Fruit fly (Drosophila melanogaster): ENCODE data around the gene CG9259.

Gene CG9259

dm6 chr2L:21051873-21052736 lies 37.1 kb upstream of the CG9259 start, which contains the start of gene CG42238 (continued):
- no peak for TF ChIP-seq corto (GFP tag; optimal IDR thresholded peaks at IDR 0.05)
- no peak for TF ChIP-seq caup (GFP tag; optimal IDR thresholded peaks at IDR 0.05; ENCODE audit: severe bottlenecking)
- TF ChIP-seq CG8944 (GFP tag; optimal IDR thresholded peaks at IDR 0.05), result no peak
- no peak for TF ChIP-seq CG10959 (GFP tag; IDR thresholded peaks at IDR 0.05)
- no peak for TF ChIP-seq C15 (GFP tag; IDR thresholded peaks at IDR 0.05)
- TF ChIP-seq CG1602 (GFP tag; optimal IDR thresholded peaks at IDR 0.05), result no peak
- peak; percentile 28 for TF ChIP-seq CG7987 (GFP tag; optimal IDR thresholded peaks at IDR 0.05)
- TF ChIP-seq bbx (GFP tag; IDR thresholded peaks at IDR 0.05; ENCODE audit: partially characterized antibody), result peak; percentile 55
- TF ChIP-seq CG8478 (optimal IDR thresholded peaks at IDR 0.05), result no peak
- no peak for TF ChIP-seq kay (GFP tag; optimal IDR thresholded peaks at IDR 0.05)
- no peak for TF ChIP-seq Fer2 (tag; optimal IDR thresholded peaks at IDR 0.05)
- no peak for TF ChIP-seq CG13775 (GFP tag; optimal IDR thresholded peaks at IDR 0.05)
- no peak for TF ChIP-seq danr (GFP tag; IDR thresholded peaks at IDR 0.05)
- TF ChIP-seq dmrt11E (tag; optimal IDR thresholded peaks at IDR 0.05), result no peak
- TF ChIP-seq sens-2 (GFP tag; IDR thresholded peaks at IDR 0.05), result no peak
- TF ChIP-seq CG12219 (GFP tag; optimal IDR thresholded peaks at IDR 0.05), result no peak
- no peak for TF ChIP-seq Hr51 (GFP tag; optimal IDR thresholded peaks at IDR 0.05)
- no peak for TF ChIP-seq CG31224 (GFP tag; IDR thresholded peaks at IDR 0.05)
- TF ChIP-seq CG1233 (GFP tag; optimal IDR thresholded peaks at IDR 0.05), result no peak
- TF ChIP-seq CG16863 (GFP tag; optimal IDR thresholded peaks at IDR 0.05), result no peak
- TF ChIP-seq CG10654 (GFP tag; optimal IDR thresholded peaks at IDR 0.05), result no peak
- no peak for TF ChIP-seq usp (GFP tag; optimal IDR thresholded peaks at IDR 0.05)
- no peak for TF ChIP-seq shn (GFP tag; optimal IDR thresholded peaks at IDR 0.05)
- no peak for TF ChIP-seq ssp (GFP tag; IDR thresholded peaks at IDR 0.05)
- no peak for TF ChIP-seq ranshi (GFP tag; IDR thresholded peaks at IDR 0.05)
- peak; percentile 3 to 10 for TF ChIP-seq Pdp1 (GFP tag; optimal IDR thresholded peaks at IDR 0.05)
- TF ChIP-seq sna (GFP tag; IDR thresholded peaks at IDR 0.05; ENCODE audit: partially characterized antibody), result no peak
- TF ChIP-seq CG7786 (GFP tag; optimal IDR thresholded peaks at IDR 0.05), result no peak
- no peak for TF ChIP-seq h (optimal IDR thresholded peaks at IDR 0.05)
- no peak for TF ChIP-seq CG10267 (tag; optimal IDR thresholded peaks at IDR 0.05)
- no peak for TF ChIP-seq CG9876 (GFP tag; optimal IDR thresholded peaks at IDR 0.05)
- peak; percentile 81 for TF ChIP-seq HmgD (GFP tag; optimal IDR thresholded peaks at IDR 0.05)
- no peak for TF ChIP-seq CG15479 (GFP tag; optimal IDR thresholded peaks at IDR 0.05)
- TF ChIP-seq CG15269 (tag; optimal IDR thresholded peaks at IDR 0.05), result no peak
- TF ChIP-seq grau (tag; optimal IDR thresholded peaks at IDR 0.05), result no peak
- no peak for TF ChIP-seq CG31388 (GFP tag; optimal IDR thresholded peaks at IDR 0.05)
- no peak for TF ChIP-seq H15 (GFP tag; IDR thresholded peaks at IDR 0.05)
- TF ChIP-seq tx (GFP tag; optimal IDR thresholded peaks at IDR 0.05), result no peak
- TF ChIP-seq HLH4C (GFP tag; IDR thresholded peaks at IDR 0.05; ENCODE audit: partially characterized antibody), result 0 out of 3 replicates have a peak, but pooled peaks have one; percentile 21
- no peak for TF ChIP-seq insv (GFP tag; optimal IDR thresholded peaks at IDR 0.05)
- no peak for TF ChIP-seq D (optimal IDR thresholded peaks at IDR 0.05)
- no peak for TF ChIP-seq D (GFP tag; optimal IDR thresholded peaks at IDR 0.05)
- no peak for TF ChIP-seq fru (optimal IDR thresholded peaks at IDR 0.05)
- TF ChIP-seq fd64A (GFP tag; optimal IDR thresholded peaks at IDR 0.05), result no peak
- no peak for TF ChIP-seq CG17568 (GFP tag; optimal IDR thresholded peaks at IDR 0.05)
- TF ChIP-seq fd3F (GFP tag; optimal IDR thresholded peaks at IDR 0.05), result no peak
- no peak for TF ChIP-seq Rx (GFP tag; IDR thresholded peaks at IDR 0.05)
- TF ChIP-seq gcm (GFP tag; optimal IDR thresholded peaks at IDR 0.05), result no peak
- TF ChIP-seq CG2116 (GFP tag; optimal IDR thresholded peaks at IDR 0.05), result peak; percentile 38
- no peak for TF ChIP-seq D19A (tag; optimal IDR thresholded peaks at IDR 0.05)

Data from whole organism, embryonic.